Worm (Caenorhabditis elegans): ENCODE results near the gene F57G12.1.

ce11 chrX:12179817-12180384, 8.4 kb upstream of the F57G12.1 start:
- TF ChIP-seq unc-62 (GFP tag; optimal IDR thresholded peaks at IDR 0.05) (no peak), elt-2 (tag; optimal IDR thresholded peaks at IDR 0.05) (no peak), snpc-4 (tag; optimal IDR thresholded peaks at IDR 0.05) (no peak), ceh-82 (tag; optimal IDR thresholded peaks at IDR 0.05) (no peak), nhr-28 (tag; optimal IDR thresholded peaks at IDR 0.05) (no peak), pha-4 (tag; optimal IDR thresholded peaks at IDR 0.05) (no peak), elt-1 (tag; optimal IDR thresholded peaks at IDR 0.05) (no peak), skn-1 (tag; optimal IDR thresholded peaks at IDR 0.05) (no peak), ceh-28 (tag; optimal IDR thresholded peaks at IDR 0.05) (no peak), elt-3 (tag; optimal IDR thresholded peaks at IDR 0.05) (no peak), ama-1 (optimal IDR thresholded peaks at IDR 0.05) (no peak), ZK546.5 (tag; optimal IDR thresholded peaks at IDR 0.05) (no peak), nhr-11 (tag; optimal IDR thresholded peaks at IDR 0.05) (no peak)
